Fruit fly (Drosophila melanogaster): ENCODE results near the gene CG8149.

dm6 chr3R:9512193-9513051 lies 8.0 kb downstream of the CG8149 start:
- no peak for TF ChIP-seq lz (GFP tag; optimal IDR thresholded peaks at IDR 0.05)
- TF ChIP-seq vri (GFP tag; optimal IDR thresholded peaks at IDR 0.05) = no peak
- no peak for TF ChIP-seq dac (GFP tag; optimal IDR thresholded peaks at IDR 0.05)
- TF ChIP-seq CG6854 (GFP tag; optimal IDR thresholded peaks at IDR 0.05) = no peak
- no peak for TF ChIP-seq CG7368 (GFP tag; optimal IDR thresholded peaks at IDR 0.05)
- TF ChIP-seq esn (GFP tag; optimal IDR thresholded peaks at IDR 0.05) = no peak
- TF ChIP-seq pdm3 (GFP tag; optimal IDR thresholded peaks at IDR 0.05) = no peak
- peak; percentile 74 for TF ChIP-seq Eip78C (GFP tag)
- no peak for TF ChIP-seq CG3919 (GFP tag; optimal IDR thresholded peaks at IDR 0.05)

All from whole organism, prepupa.